Worm (Caenorhabditis elegans) whole organism, L3 larva: ENCODE data around the gene BE0003N10.1.
"Not testable (repeated sequence)": the region's sequence is repeated elsewhere in the genome, so short reads cannot be mapped to it uniquely, and the experiment has no call there.

Experiments
- R02D3.7 ChIP-seq: fragments of 150-350 bp; optimal IDR thresholded peaks from 2 replicates; lab custom pipeline; 2014; ENCODE audit warnings: missing biosample characterization, missing genetic modification characterization
- ZK546.5 ChIP-seq: sonication (generic microtip); optimal IDR thresholded peaks from 2 replicates; lab custom pipeline; 2017; ENCODE audit warnings: missing biosample characterization, missing genetic modification characterization
- aly-2 ChIP-seq: fragments of 150-350 bp; optimal IDR thresholded peaks from 2 replicates; lab custom pipeline; 2014; ENCODE audit warnings: missing biosample characterization, missing genetic modification characterization
- ceh-28 ChIP-seq: fragments of 150-350 bp; optimal IDR thresholded peaks from 2 replicates; lab custom pipeline; 2014; ENCODE audit warnings: missing biosample characterization, missing genetic modification reagents, missing genetic modification characterization
- ceh-82 ChIP-seq: fragments of 150-350 bp; optimal IDR thresholded peaks from 2 replicates; lab custom pipeline; 2014; ENCODE audit warnings: missing biosample characterization, missing genetic modification characterization
- ceh-9 ChIP-seq: sonication (generic microtip); optimal IDR thresholded peaks from 2 replicates; lab custom pipeline; 2018; ENCODE audit warnings: missing biosample characterization, missing genetic modification characterization
- daf-12 ChIP-seq: fragments of 150-350 bp; optimal IDR thresholded peaks from 2 replicates; lab custom pipeline; 2014; ENCODE audit warnings: missing biosample characterization, missing genetic modification reagents, missing genetic modification characterization
- egl-5 ChIP-seq: fragments of 150-350 bp; optimal IDR thresholded peaks from 2 replicates; lab custom pipeline; 2017; ENCODE audit warnings: missing biosample characterization, missing genetic modification reagents, missing genetic modification characterization, inconsistent platforms
- elt-1 ChIP-seq: fragments of 150-350 bp; optimal IDR thresholded peaks from 2 replicates; lab custom pipeline; 2014; ENCODE audit warnings: missing biosample characterization, missing genetic modification characterization
- elt-2 ChIP-seq: sonication (generic microtip); optimal IDR thresholded peaks from 2 replicates; lab custom pipeline; 2016; ENCODE audit warnings: missing genetic modification reagents, mild to moderate bottlenecking, missing genetic modification characterization, missing compliant biosample characterization
- elt-3 ChIP-seq, 3 experiments: fragments of 150-350 bp in 1 of 3; sonication (generic microtip) in 2 of 3; optimal IDR thresholded peaks; 2 replicates in 2 of 3; 4 replicates in 1 of 3; lab custom pipeline; 2014 to 2017; ENCODE audit warnings: missing biosample characterization in 3 of 3, missing genetic modification characterization in 3 of 3
- eor-1 ChIP-seq, 2 experiments: fragments of 150-350 bp; optimal IDR thresholded peaks; 2 replicates each; lab custom pipeline; 2014 to 2018; ENCODE audit warnings: missing biosample characterization in 2 of 2, missing genetic modification characterization in 2 of 2
- fkh-10 ChIP-seq: sonication (generic microtip); optimal IDR thresholded peaks from 2 replicates; lab custom pipeline; 2017; ENCODE audit warnings: missing biosample characterization, missing genetic modification reagents, missing genetic modification characterization
- fos-1 ChIP-seq: fragments of 150-350 bp; optimal IDR thresholded peaks from 2 replicates; lab custom pipeline; 2014; ENCODE audit warnings: missing biosample characterization, missing genetic modification characterization
- hmg-11 ChIP-seq: sonication (generic microtip); optimal IDR thresholded peaks from 2 replicates; lab custom pipeline; 2016; ENCODE audit warnings: missing genetic modification characterization, missing compliant biosample characterization
- jun-1 ChIP-seq: fragments of 150-350 bp; optimal IDR thresholded peaks from 2 replicates; lab custom pipeline; 2014; ENCODE audit warnings: missing biosample characterization, missing genetic modification reagents, missing genetic modification characterization
- lin-15B ChIP-seq: fragments of 150-350 bp; optimal IDR thresholded peaks from 2 replicates; lab custom pipeline; 2014; ENCODE audit warnings: missing biosample characterization, missing genetic modification characterization
- lin-39 ChIP-seq: fragments of 150-350 bp; optimal IDR thresholded peaks from 2 replicates; lab custom pipeline; 2018; ENCODE audit warnings: missing biosample characterization, missing genetic modification reagents, missing genetic modification characterization
- lsy-12 ChIP-seq: sonication (generic microtip); optimal IDR thresholded peaks from 2 replicates; lab custom pipeline; 2016; ENCODE audit warnings: mild to moderate bottlenecking, missing genetic modification characterization, missing compliant biosample characterization
- mml-1 ChIP-seq: fragments of 150-350 bp; sonication (generic microtip); optimal IDR thresholded peaks from 3 replicates; lab custom pipeline; 2014; ENCODE audit warnings: missing biosample characterization, missing genetic modification characterization
- nfya-1 ChIP-seq: sonication (generic microtip); optimal IDR thresholded peaks from 2 replicates; lab custom pipeline; 2017; ENCODE audit warnings: missing genetic modification characterization, mild to moderate bottlenecking, missing compliant biosample characterization, antibody characterized with exemption, moderate library complexity; ENCODE audit not compliant: insufficient read depth
- nhr-12 ChIP-seq: fragments of 150-350 bp; optimal IDR thresholded peaks from 2 replicates; lab custom pipeline; 2014; ENCODE audit warnings: missing biosample characterization, missing genetic modification characterization
- nhr-23 ChIP-seq: fragments of 150-350 bp; optimal IDR thresholded peaks from 2 replicates; lab custom pipeline; 2014; ENCODE audit warnings: missing biosample characterization, missing genetic modification reagents, missing genetic modification characterization
- nhr-237 ChIP-seq: fragments of 150-350 bp; optimal IDR thresholded peaks from 2 replicates; lab custom pipeline; 2014; ENCODE audit warnings: missing biosample characterization, missing genetic modification characterization
- nhr-25 ChIP-seq: sonication (generic microtip); optimal IDR thresholded peaks from 2 replicates; lab custom pipeline; 2017; ENCODE audit warnings: missing biosample characterization, missing genetic modification characterization
- nhr-28 ChIP-seq: fragments of 150-350 bp; optimal IDR thresholded peaks from 2 replicates; lab custom pipeline; 2014; ENCODE audit warnings: missing biosample characterization, missing genetic modification characterization
- nhr-77 ChIP-seq: fragments of 150-350 bp; optimal IDR thresholded peaks from 2 replicates; lab custom pipeline; 2014; ENCODE audit warnings: missing biosample characterization, missing genetic modification characterization
- pha-4 ChIP-seq: fragments of 150-350 bp; optimal IDR thresholded peaks from 2 replicates; lab custom pipeline; 2014; ENCODE audit warnings: missing biosample characterization, missing genetic modification reagents, missing genetic modification characterization
- pqm-1 ChIP-seq: fragments of 150-350 bp; optimal IDR thresholded peaks from 2 replicates; lab custom pipeline; 2017; ENCODE audit warnings: missing biosample characterization, missing genetic modification characterization, inconsistent platforms
- skn-1 ChIP-seq: fragments of 150-350 bp; optimal IDR thresholded peaks from 2 replicates; lab custom pipeline; 2014; ENCODE audit warnings: missing biosample characterization, missing genetic modification characterization
- snpc-4 ChIP-seq: fragments of 150-350 bp; optimal IDR thresholded peaks from 2 replicates; lab custom pipeline; 2014; ENCODE audit warnings: missing biosample characterization, missing genetic modification characterization
- tbx-2 ChIP-seq: sonication (generic microtip); optimal IDR thresholded peaks from 2 replicates; lab custom pipeline; 2016; ENCODE audit warnings: mild to moderate bottlenecking, missing genetic modification characterization, missing compliant biosample characterization
- unc-62 ChIP-seq: fragments of 150-350 bp; sonication (generic microtip); optimal IDR thresholded peaks from 4 replicates; lab custom pipeline; 2014; ENCODE audit warnings: missing biosample characterization, missing genetic modification reagents, missing genetic modification characterization
- ztf-11 ChIP-seq: fragments of 150-350 bp; optimal IDR thresholded peaks from 2 replicates; lab custom pipeline; 2014; ENCODE audit warnings: missing biosample characterization, missing genetic modification characterization
- ztf-4 ChIP-seq: fragments of 150-350 bp; optimal IDR thresholded peaks from 2 replicates; lab custom pipeline; 2014; ENCODE audit warnings: missing biosample characterization, missing genetic modification characterization

The BE0003N10.1 gene

ce11 chrIII:1054096-1054495 lies 16.8 kb downstream of the BE0003N10.1 start:
- TF ChIP-seq hmg-11 (tag; lab: Kevin White, UChicago) (peak; percentile 44), nhr-25 (peak; percentile 13), nhr-23 (peak; percentile 83), eor-1 (tag; optimal IDR thresholded peaks at IDR 0.05; lab: Kevin White, UChicago) (no peak)

ce11 chrIII:1056989-1057687 lies 19.8 kb downstream of the BE0003N10.1 start:
- TF ChIP-seq ceh-28 (tag; lab: Kevin White, UChicago), result peak; percentile 85

DNA sequence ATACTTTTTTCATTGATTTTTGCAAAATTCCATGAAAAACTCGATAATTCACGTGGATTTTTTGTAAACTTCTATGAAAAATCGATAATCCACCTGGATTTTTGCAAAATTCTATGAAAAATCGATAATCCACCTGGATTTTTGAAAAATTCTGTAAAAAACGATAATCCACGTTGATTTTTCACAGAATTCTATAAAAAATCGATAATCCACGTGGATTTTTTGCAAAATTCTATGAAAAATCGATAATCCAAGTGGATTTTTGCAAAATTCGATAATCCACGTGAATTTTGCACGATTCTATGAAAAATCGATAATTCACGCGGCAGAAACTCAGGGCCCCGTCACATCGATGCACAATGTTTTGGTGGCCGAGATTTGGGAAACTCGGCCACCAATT lies 20.8 kb downstream of the BE0003N10.1 start:
- TF ChIP-seq unc-62 (GFP tag; lab: Kevin White, UChicago) (no peak), nhr-12 (tag; lab: Kevin White, UChicago) (no peak), ceh-28 (tag; lab: Kevin White, UChicago) (peak; percentile 94)

DNA sequence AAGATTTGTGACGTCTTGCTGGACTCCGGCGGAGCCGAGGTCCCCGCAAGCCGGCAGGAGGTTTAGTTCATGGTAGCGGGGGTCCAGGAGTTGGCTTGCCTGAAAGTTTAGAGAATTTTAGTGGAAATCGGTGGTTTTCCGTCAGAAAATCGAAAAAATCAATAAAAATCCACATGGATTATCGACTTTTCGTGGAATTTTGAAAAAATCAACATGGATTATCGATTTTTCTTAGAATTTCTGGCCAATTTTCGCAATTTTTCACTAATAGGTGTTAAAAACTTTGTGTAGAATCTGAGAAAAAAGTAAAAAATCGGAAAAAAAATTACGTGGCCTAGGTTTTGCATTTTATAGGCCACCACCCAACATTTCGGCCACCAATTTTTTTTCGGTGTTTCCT lies 21.6 kb downstream of the BE0003N10.1 start:
- no peak for TF ChIP-seq tbx-2 (tag; lab: Kevin White, UChicago)
- no peak for TF ChIP-seq elt-1 (tag; lab: Kevin White, UChicago)
- peak; percentile 57 for TF ChIP-seq ceh-28 (tag; lab: Kevin White, UChicago)
- TF ChIP-seq, all 47 proteins: peak for 1

DNA sequence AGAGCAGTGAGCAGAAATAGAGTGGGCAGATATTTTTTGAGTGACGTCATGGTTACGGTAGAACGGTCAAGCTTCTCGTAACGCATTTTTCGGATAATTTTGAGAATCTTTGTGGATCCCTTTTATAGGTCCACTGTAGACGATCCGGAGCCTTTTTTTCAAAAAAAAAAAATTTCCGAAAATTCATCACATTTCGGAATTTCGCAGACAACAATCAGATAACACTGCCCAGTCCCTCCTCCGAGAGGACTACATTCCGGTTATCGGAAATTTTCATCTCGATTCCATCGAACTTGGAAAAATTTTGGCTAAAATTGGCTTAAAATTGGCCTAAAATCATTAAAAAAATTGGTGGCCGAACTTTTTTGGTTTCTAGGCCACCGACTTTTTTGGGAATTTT lies 22.7 kb downstream of the BE0003N10.1 start, which contains the start of gene BE0003N10.6:
Gene BE0003N10.6, minus strand, starts transcription at position 101 of the 400 bp plus-strand sequence.
- TF ChIP-seq jun-1 (tag; lab: Kevin White, UChicago), result no peak
- TF ChIP-seq egl-5 (tag; lab: Kevin White, UChicago), result no peak
- no peak for TF ChIP-seq hmg-11 (tag; lab: Kevin White, UChicago)
- TF ChIP-seq, all 47 proteins: peak for 0

DNA sequence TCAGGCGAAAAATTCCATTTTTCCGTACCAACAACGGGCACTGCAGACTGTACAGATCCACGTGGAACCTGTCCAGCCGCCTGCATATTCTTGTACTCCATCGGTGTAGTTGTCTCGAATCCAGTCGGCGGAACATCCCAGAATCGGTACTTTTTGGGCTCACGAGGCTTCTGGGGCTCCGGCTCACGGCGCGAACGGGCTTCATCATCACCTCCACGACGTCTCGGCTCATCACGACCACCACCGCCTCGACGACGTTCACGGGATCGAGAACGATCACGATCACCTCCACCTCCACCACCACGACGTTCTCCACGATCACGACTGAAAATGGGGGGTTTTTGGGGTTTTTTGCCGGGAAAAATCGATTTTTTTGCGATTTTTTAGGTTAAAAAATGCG lies 36.9 kb downstream of the BE0003N10.1 start:
- TF ChIP-seq fkh-10 (GFP tag; lab: Kevin White, UChicago) (no peak), jun-1 (tag; lab: Kevin White, UChicago) (no peak), ceh-28 (tag; lab: Kevin White, UChicago) (no peak)

DNA sequence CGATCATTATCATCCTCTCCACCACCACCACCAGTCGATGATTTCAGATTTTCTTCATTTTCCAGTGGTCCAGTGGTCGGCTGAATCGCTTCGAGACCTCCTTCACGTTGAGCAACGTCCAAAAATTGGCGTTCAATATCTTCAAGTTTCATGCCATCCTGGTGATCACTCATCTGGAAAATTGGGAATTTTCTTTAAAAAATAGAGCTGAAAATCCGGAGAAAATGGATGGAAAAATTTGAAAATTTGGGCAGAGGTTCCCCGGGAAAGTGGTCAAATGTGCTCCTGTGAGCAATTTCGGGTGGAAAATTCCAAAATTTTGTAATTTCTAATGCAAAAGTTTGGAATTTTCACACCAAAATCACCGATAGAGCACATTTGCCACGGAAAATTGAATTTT lies 39.1 kb downstream of the BE0003N10.1 start, which contains the start of gene uaf-1:
Gene uaf-1, minus strand, starts transcription at position 173 of the 400 bp plus-strand sequence.
- not testable (repeated sequence) for TF ChIP-seq nhr-28 (tag; lab: Kevin White, UChicago); lsy-12 (tag; lab: Kevin White, UChicago); pha-4
- TF ChIP-seq, all 47 proteins: peak for 0; not testable (repeated sequence) for 47

ce11 chrIII:1080536-1080935 lies 43.2 kb downstream of the BE0003N10.1 start, which contains the start of the genes rab-18 and kbp-4:
Gene rab-18 (minus strand): TSS chrIII:1080775.
Gene kbp-4 (plus strand): TSS chrIII:1080901.
- TF ChIP-seq mml-1 (tag; lab: Kevin White, UChicago) (no peak), skn-1 (tag; lab: Kevin White, UChicago) (peak; percentile 81), elt-1 (tag; lab: Kevin White, UChicago) (peak; percentile 60), tbx-2 (tag; lab: Kevin White, UChicago) (peak; percentile 70), fkh-10 (GFP tag; lab: Kevin White, UChicago) (peak; percentile 62), nhr-77 (tag; lab: Kevin White, UChicago) (peak; percentile 59), elt-2 (tag; lab: Kevin White, UChicago) (peak; percentile 78), jun-1 (tag; lab: Kevin White, UChicago) (peak; percentile 82), lin-39 (tag; lab: Kevin White, UChicago) (peak; percentile 95), unc-62 (GFP tag; lab: Kevin White, UChicago) (no peak), hmg-11 (tag; lab: Kevin White, UChicago) (peak; percentile 83), fos-1 (no peak), aly-2 (no peak), nhr-28 (tag; lab: Kevin White, UChicago) (no peak), nhr-23 (peak; percentile 98), daf-12 (tag; lab: Kevin White, UChicago) (no peak), nfya-1 (tag; lab: Kevin White, UChicago) (peak; percentile 96), nhr-25 (peak; percentile 97), lsy-12 (tag; lab: Kevin White, UChicago) (peak; percentile 60), egl-5 (tag; lab: Kevin White, UChicago) (peak; percentile 80), snpc-4 (tag; lab: Kevin White, UChicago) (peak; percentile 87), pqm-1 (tag; lab: Kevin White, UChicago) (peak; percentile 62), lin-15B (tag; lab: Kevin White, UChicago) (peak; percentile 99), ceh-82 (tag; lab: Kevin White, UChicago) (peak; percentile 57), ceh-9 (tag; lab: Kevin White, UChicago) (no peak), nhr-237 (tag; lab: Kevin White, UChicago) (no peak), ztf-4 (tag; lab: Kevin White, UChicago) (peak; percentile 34), ZK546.5 (no peak), ztf-11 (tag; lab: Kevin White, UChicago) (no peak), elt-3 (tag; optimal IDR thresholded peaks at IDR 0.05; lab: Kevin White, UChicago) (peak in 1 of 3 experiments; percentile 60), R02D3.7 (tag; lab: Kevin White, UChicago) (peak; percentile 80)
